Worm (Caenorhabditis elegans) whole organism, late embryonic: ENCODE data around the gene math-31.

Source experiments
- C08G9.2 ChIP-seq: sonication (generic microtip); optimal IDR thresholded peaks from 2 replicates; lab custom pipeline; 2016; ENCODE audit warnings: mild to moderate bottlenecking, missing genetic modification characterization, moderate library complexity, missing compliant biosample characterization
- C38D4.7 ChIP-seq: fragments of 200-800 bp; sonication (Bioruptor generic); optimal IDR thresholded peaks from 2 replicates; lab custom pipeline; 2018; ENCODE audit warnings: mild to moderate bottlenecking, missing genetic modification characterization, moderate library complexity, missing compliant biosample characterization
- F13H6.1 ChIP-seq: sonication (generic microtip); optimal IDR thresholded peaks from 2 replicates; lab custom pipeline; 2016; ENCODE audit warnings: missing genetic modification characterization, missing compliant biosample characterization
- T23F11.4 ChIP-seq: fragments of 200-800 bp; sonication (Bioruptor generic); optimal IDR thresholded peaks from 2 replicates; lab custom pipeline; 2018; ENCODE audit warnings: mild to moderate bottlenecking, missing genetic modification characterization, missing compliant biosample characterization
- ahr-1 ChIP-seq: sonication (generic microtip); optimal IDR thresholded peaks from 2 replicates; lab custom pipeline; 2016; ENCODE audit warnings: missing genetic modification characterization, missing compliant biosample characterization
- ceh-14 ChIP-seq: sonication (generic microtip); optimal IDR thresholded peaks from 2 replicates; lab custom pipeline; 2016; ENCODE audit warnings: missing genotype, missing genetic modification characterization, missing compliant biosample characterization
- ceh-19 ChIP-seq: fragments of 200-800 bp; sonication (Bioruptor generic); optimal IDR thresholded peaks from 2 replicates; lab custom pipeline; 2018; ENCODE audit warnings: mild to moderate bottlenecking, missing genetic modification characterization, missing compliant biosample characterization
- ceh-22 ChIP-seq: sonication (generic microtip); optimal IDR thresholded peaks from 2 replicates; lab custom pipeline; 2017; ENCODE audit warnings: missing biosample characterization, missing genetic modification characterization
- ceh-24 ChIP-seq: sonication (generic microtip); optimal IDR thresholded peaks from 2 replicates; lab custom pipeline; 2016; ENCODE audit warnings: mild to moderate bottlenecking, missing genetic modification characterization, missing compliant biosample characterization
- ceh-34 ChIP-seq: sonication (generic microtip); optimal IDR thresholded peaks from 2 replicates; lab custom pipeline; 2016; ENCODE audit warnings: mild to moderate bottlenecking, missing genetic modification characterization, missing compliant biosample characterization
- che-1 ChIP-seq: sonication (generic microtip); optimal IDR thresholded peaks from 2 replicates; lab custom pipeline; 2016; ENCODE audit warnings: mild to moderate bottlenecking, missing genetic modification characterization, missing compliant biosample characterization
- ets-4 ChIP-seq: sonication (generic microtip); optimal IDR thresholded peaks from 2 replicates; lab custom pipeline; 2016; ENCODE audit warnings: missing genetic modification characterization, missing compliant biosample characterization
- eyg-1 ChIP-seq: sonication (generic microtip); optimal IDR thresholded peaks from 2 replicates; lab custom pipeline; 2016; ENCODE audit warnings: missing genotype, missing genetic modification characterization, missing compliant biosample characterization
- fax-1 ChIP-seq: sonication (generic microtip); optimal IDR thresholded peaks from 2 replicates; lab custom pipeline; 2016; ENCODE audit warnings: missing genotype, missing genetic modification characterization, missing compliant biosample characterization
- fkh-10 ChIP-seq: fragments of 150-350 bp; optimal IDR thresholded peaks from 2 replicates; lab custom pipeline; 2014; ENCODE audit warnings: missing biosample characterization, missing genetic modification reagents, missing genetic modification characterization
- gmeb-2 ChIP-seq: sonication (generic microtip); optimal IDR thresholded peaks from 2 replicates; lab custom pipeline; 2016; ENCODE audit warnings: missing genetic modification characterization, inconsistent platforms, missing compliant biosample characterization
- hlh-13 ChIP-seq: fragments of 200-800 bp; sonication (Bioruptor generic); optimal IDR thresholded peaks from 2 replicates; lab custom pipeline; 2018; ENCODE audit warnings: mild to moderate bottlenecking, missing genetic modification characterization, missing compliant biosample characterization
- hlh-30 ChIP-seq: sonication (generic microtip); optimal IDR thresholded peaks from 2 replicates; lab custom pipeline; 2017; ENCODE audit warnings: antibody characterized with exemption, missing genetic modification characterization, missing compliant biosample characterization; ENCODE audit not compliant: insufficient read depth
- hlh-6 ChIP-seq: sonication (generic microtip); optimal IDR thresholded peaks from 2 replicates; lab custom pipeline; 2016; ENCODE audit warnings: missing genotype, missing genetic modification characterization, missing compliant biosample characterization
- hlh-8 ChIP-seq: sonication (generic microtip); optimal IDR thresholded peaks from 2 replicates; lab custom pipeline; 2016; ENCODE audit warnings: missing genotype, missing genetic modification characterization, missing compliant biosample characterization
- lim-6 ChIP-seq: sonication (generic microtip); optimal IDR thresholded peaks from 2 replicates; lab custom pipeline; 2016; ENCODE audit warnings: missing genetic modification characterization, missing compliant biosample characterization
- lin-11 ChIP-seq: fragments of 200-800 bp; sonication (Bioruptor generic); optimal IDR thresholded peaks from 2 replicates; lab custom pipeline; 2018; ENCODE audit warnings: mild to moderate bottlenecking, missing genetic modification characterization, missing compliant biosample characterization
- nfya-1 ChIP-seq: sonication (generic microtip); optimal IDR thresholded peaks from 2 replicates; lab custom pipeline; 2017; ENCODE audit warnings: missing genetic modification characterization, mild to moderate bottlenecking, missing compliant biosample characterization, antibody characterized with exemption, moderate library complexity
- nhr-232 ChIP-seq: sonication (generic microtip); optimal IDR thresholded peaks from 2 replicates; lab custom pipeline; 2016; ENCODE audit warnings: missing genetic modification characterization, missing compliant biosample characterization
- npax-4 ChIP-seq: sonication (generic microtip); optimal IDR thresholded peaks from 2 replicates; lab custom pipeline; 2016; ENCODE audit warnings: missing genetic modification characterization, missing compliant biosample characterization
- odd-2 ChIP-seq: sonication (generic microtip); optimal IDR thresholded peaks from 2 replicates; lab custom pipeline; 2017; ENCODE audit warnings: antibody characterized with exemption, mild to moderate bottlenecking, missing genetic modification characterization, missing compliant biosample characterization
- pag-3 ChIP-seq: sonication (generic microtip); optimal IDR thresholded peaks from 2 replicates; lab custom pipeline; 2016; ENCODE audit warnings: missing compliant biosample characterization, missing genetic modification characterization, borderline replicate concordance
- pax-1 ChIP-seq: fragments of 150-350 bp; optimal IDR thresholded peaks from 2 replicates; lab custom pipeline; 2014; ENCODE audit warnings: missing biosample characterization, missing genetic modification characterization
- pha-4 ChIP-seq: fragments of 150-350 bp; optimal IDR thresholded peaks from 2 replicates; lab custom pipeline; 2018; ENCODE audit warnings: missing biosample characterization, missing genetic modification reagents, missing genetic modification characterization
- pros-1 ChIP-seq: fragments of 150-350 bp; optimal IDR thresholded peaks from 2 replicates; lab custom pipeline; 2014; ENCODE audit warnings: missing biosample characterization, missing genetic modification reagents, missing genetic modification characterization
- rnt-1 ChIP-seq: sonication (generic microtip); optimal IDR thresholded peaks from 2 replicates; lab custom pipeline; 2016; ENCODE audit warnings: missing genetic modification characterization, missing compliant biosample characterization
- sox-2 ChIP-seq: fragments of 200-800 bp; sonication (Bioruptor generic); IDR thresholded peaks from 2 replicates; pipeline ENCODE4 v1.3.6; 2022; ENCODE audit warnings: missing genetic modification reagents, missing genetic modification characterization, missing compliant biosample characterization
- sox-4 ChIP-seq: sonication (generic microtip); optimal IDR thresholded peaks from 2 replicates; lab custom pipeline; 2017; ENCODE audit warnings: mild to moderate bottlenecking, missing genetic modification characterization, inconsistent platforms, missing compliant biosample characterization
- syd-9 ChIP-seq: sonication (generic microtip); optimal IDR thresholded peaks from 2 replicates; lab custom pipeline; 2016; ENCODE audit warnings: mild to moderate bottlenecking, missing genetic modification characterization, moderate library complexity, missing compliant biosample characterization
- unc-55 ChIP-seq: sonication (generic microtip); optimal IDR thresholded peaks from 2 replicates; lab custom pipeline; 2017; ENCODE audit warnings: missing biosample characterization, missing genetic modification reagents, missing genetic modification characterization
- ztf-16 ChIP-seq: sonication (generic microtip); optimal IDR thresholded peaks from 2 replicates; lab custom pipeline; 2017; ENCODE audit warnings: missing genetic modification characterization, missing compliant biosample characterization

math-31 gene

ce11 chrII:1926162-1926561 is 13.5 kb upstream of the math-31 start, which contains the start of gene F52C6.2:
Gene F52C6.2 (plus strand): TSS chrII:1926462.
- TF ChIP-seq nfya-1 (tag; lab: Kevin White, UChicago) = no peak

ce11 chrII:1924459-1924858 is 11.8 kb upstream of the math-31 start, which contains the start of gene F52C6.3:
Gene F52C6.3 (plus strand): TSS chrII:1924759.
- TF ChIP-seq hlh-6 = no peak
- TF ChIP-seq ceh-19 = no peak
- TF ChIP-seq pha-4 (tag; lab: Kevin White, UChicago) = no peak
- TF ChIP-seq fkh-10 (GFP tag; lab: Kevin White, UChicago) = no peak
- TF ChIP-seq ahr-1 (tag; lab: Kevin White, UChicago) = no peak
- TF ChIP-seq npax-4 (tag; lab: Kevin White, UChicago) = no peak
- TF ChIP-seq syd-9 (tag; lab: Kevin White, UChicago) = no peak
- no peak for TF ChIP-seq T23F11.4 (GFP tag; lab: Kevin White, UChicago)
- TF ChIP-seq ceh-14 (tag; lab: Kevin White, UChicago) = no peak

ce11 chrII:1922665-1923187 is 10.1 kb upstream of the math-31 start, which contains the start of the genes bath-2 and F52C6.4:
Gene bath-2 (minus strand): TSS chrII:1922765.
Gene F52C6.4 (plus strand): TSS chrII:1923137.
- TF ChIP-seq ceh-34 (no peak), ztf-16 (tag; lab: Kevin White, UChicago) (no peak), C08G9.2 (tag; lab: Kevin White, UChicago) (no peak), gmeb-2 (tag; lab: Kevin White, UChicago) (no peak), npax-4 (tag; lab: Kevin White, UChicago) (no peak), pag-3 (tag; lab: Kevin White, UChicago) (no peak), pax-1 (tag; lab: Kevin White, UChicago) (no peak), F13H6.1 (tag; lab: Kevin White, UChicago) (no peak), odd-2 (tag; lab: Kevin White, UChicago) (no peak), sox-4 (tag; lab: Kevin White, UChicago) (no peak), sox-2 (GFP tag; lab: Robert Waterston, UW) (no peak), ceh-22 (tag; lab: Kevin White, UChicago) (no peak)
- TF ChIP-seq, all 69 proteins: peak for 0

ce11 chrII:1921018-1921417 is 8.4 kb upstream of the math-31 start, which contains the start of gene bath-7:
Gene bath-7 (minus strand): TSS chrII:1921118.
- TF ChIP-seq che-1 = no peak
- no peak for TF ChIP-seq fkh-10 (GFP tag; lab: Kevin White, UChicago)
- no peak for TF ChIP-seq npax-4 (tag; lab: Kevin White, UChicago)
- TF ChIP-seq gmeb-2 (tag; lab: Kevin White, UChicago) = no peak
- no peak for TF ChIP-seq fax-1 (tag; lab: Kevin White, UChicago)
- TF ChIP-seq pha-4 (tag; lab: Kevin White, UChicago) = no peak
- TF ChIP-seq ceh-24 (tag; lab: Kevin White, UChicago) = no peak
- TF ChIP-seq syd-9 (tag; lab: Kevin White, UChicago) = no peak
- TF ChIP-seq hlh-30 (tag; lab: Kevin White, UChicago) = no peak
- no peak for TF ChIP-seq odd-2 (tag; lab: Kevin White, UChicago)
- TF ChIP-seq pag-3 (tag; lab: Kevin White, UChicago) = no peak
- TF ChIP-seq hlh-13 (GFP tag; lab: Kevin White, UChicago) = no peak
- no peak for TF ChIP-seq lim-6 (tag; lab: Kevin White, UChicago)
- no peak for TF ChIP-seq lin-11 (tag; lab: Kevin White, UChicago)
- no peak for TF ChIP-seq eyg-1 (tag; lab: Kevin White, UChicago)
- no peak for TF ChIP-seq hlh-8
- TF ChIP-seq ets-4 (tag; lab: Kevin White, UChicago) = no peak
- TF ChIP-seq pros-1 (tag; lab: Kevin White, UChicago) = no peak
- no peak for TF ChIP-seq sox-4 (tag; lab: Kevin White, UChicago)

ce11 chrII:1917862-1918261 is 5.2 kb upstream of the math-31 start, which contains the start of gene bath-4:
Gene bath-4 (minus strand): TSS chrII:1917962.
- TF ChIP-seq rnt-1 (no peak), unc-55 (GFP tag; lab: Kevin White, UChicago) (no peak), ceh-22 (tag; lab: Kevin White, UChicago) (no peak), hlh-6 (no peak), pros-1 (tag; lab: Kevin White, UChicago) (no peak), che-1 (no peak), nhr-232 (tag; lab: Kevin White, UChicago) (no peak), C38D4.7 (GFP tag; lab: Kevin White, UChicago) (no peak), eyg-1 (tag; lab: Kevin White, UChicago) (no peak)
